Fruit fly (Drosophila melanogaster) whole organism, embryonic: Measurements from ENCODE around the gene Sfp33A3.

Experiments
- Adf1 ChIP-seq: fragments of 200-800 bp; sonication (Bioruptor generic); IDR thresholded peaks from 2 replicates; pipeline ENCODE4 v1.3.6; 2022; ENCODE audit warnings: missing biosample characterization, missing genetic modification characterization
- Bteb2 ChIP-seq: fragments of 200-800 bp; sonication (Bioruptor generic); optimal IDR thresholded peaks from 2 replicates; lab custom pipeline; 2016; ENCODE audit warnings: missing biosample characterization, missing genetic modification characterization
- CG10462 ChIP-seq: fragments of 200-800 bp; sonication (Bioruptor generic); optimal IDR thresholded peaks from 2 replicates; lab custom pipeline; 2016; ENCODE audit warnings: missing biosample characterization, missing genetic modification characterization
- CG10565 ChIP-seq: fragments of 200-800 bp; sonication (Bioruptor generic); optimal IDR thresholded peaks from 3 replicates; lab custom pipeline; 2016; ENCODE audit warnings: missing biosample characterization, mild to moderate bottlenecking, missing genetic modification characterization
- CG11247 ChIP-seq: fragments of 200-800 bp; sonication (Bioruptor generic); IDR thresholded peaks from 2 replicates; pipeline ENCODE4 v1.3.6; 2022; ENCODE audit warnings: missing biosample characterization, missing genetic modification characterization
- CG12104 ChIP-seq: fragments of 200-800 bp; sonication (Bioruptor generic); optimal IDR thresholded peaks from 3 replicates; lab custom pipeline; 2016; ENCODE audit warnings: missing biosample characterization, missing genetic modification characterization
- CG12155 ChIP-seq: fragments of 200-800 bp; sonication (Bioruptor generic); optimal IDR thresholded peaks from 3 replicates; lab custom pipeline; 2016; ENCODE audit warnings: missing biosample characterization, missing genetic modification characterization
- CG13624 ChIP-seq: fragments of 200-800 bp; sonication (Bioruptor generic); optimal IDR thresholded peaks from 2 replicates; lab custom pipeline; 2016; ENCODE audit warnings: missing biosample characterization, missing genetic modification characterization
- CG14965 ChIP-seq: fragments of 200-800 bp; sonication (Bioruptor generic); optimal IDR thresholded peaks from 2 replicates; lab custom pipeline; 2016; ENCODE audit warnings: missing biosample characterization, missing genetic modification characterization, borderline replicate concordance
- CG15479 ChIP-seq: fragments of 200-800 bp; sonication (Bioruptor generic); optimal IDR thresholded peaks from 3 replicates; lab custom pipeline; 2019; ENCODE audit warnings: missing biosample characterization, mild to moderate bottlenecking, missing genetic modification characterization, moderate library complexity
- CG15514 ChIP-seq: fragments of 200-800 bp; sonication (Bioruptor generic); optimal IDR thresholded peaks from 3 replicates; lab custom pipeline; 2017; ENCODE audit warnings: missing biosample characterization, missing genetic modification characterization, mild to moderate bottlenecking, moderate library complexity, missing genetic modification reagents
- CG1603 ChIP-seq: fragments of 200-800 bp; sonication (Bioruptor generic); optimal IDR thresholded peaks from 2 replicates; lab custom pipeline; 2019; ENCODE audit warnings: missing biosample characterization, mild to moderate bottlenecking, missing genetic modification characterization, moderate library complexity
- CG17186 ChIP-seq: fragments of 200-800 bp; sonication (Bioruptor generic); optimal IDR thresholded peaks from 3 replicates; lab custom pipeline; 2017; ENCODE audit warnings: missing biosample characterization, missing genetic modification reagents, missing genetic modification characterization
- CG2116 ChIP-seq: fragments of 200-800 bp; sonication (Bioruptor generic); optimal IDR thresholded peaks from 3 replicates; lab custom pipeline; 2018; ENCODE audit warnings: missing biosample characterization, mild to moderate bottlenecking, missing genetic modification characterization
- CG31224 ChIP-seq: fragments of 200-800 bp; sonication (Bioruptor generic); IDR thresholded peaks from 2 replicates; pipeline ENCODE4 v1.3.6; 2022; ENCODE audit warnings: missing biosample characterization, missing genetic modification characterization
- CG32772 ChIP-seq: fragments of 200-800 bp; sonication (Bioruptor generic); IDR thresholded peaks from 2 replicates; pipeline ENCODE4 v1.3.6; 2022; ENCODE audit warnings: missing biosample characterization, missing genetic modification characterization
- CG5245 ChIP-seq: fragments of 200-800 bp; sonication (Bioruptor generic); optimal IDR thresholded peaks from 3 replicates; lab custom pipeline; 2016; ENCODE audit warnings: missing biosample characterization, missing genetic modification characterization
- CG7786 ChIP-seq: fragments of 200-800 bp; sonication (Bioruptor generic); optimal IDR thresholded peaks from 2 replicates; lab custom pipeline; 2016; ENCODE audit warnings: missing biosample characterization, missing genetic modification characterization
- CG9817 ChIP-seq: fragments of 200-800 bp; sonication (Bioruptor generic); optimal IDR thresholded peaks from 2 replicates; lab custom pipeline; 2018; ENCODE audit warnings: missing biosample characterization, mild to moderate bottlenecking, missing genetic modification characterization, moderate library complexity
- CTCF ChIP-seq: fragments of 200-800 bp; sonication (Bioruptor generic); optimal IDR thresholded peaks from 2 replicates; lab custom pipeline; 2017; ENCODE audit warnings: missing biosample characterization, mild to moderate bottlenecking, missing genetic modification characterization, moderate library complexity
- CoRest ChIP-seq: fragments of 200-800 bp; sonication (Bioruptor generic); optimal IDR thresholded peaks from 3 replicates; lab custom pipeline; 2018; ENCODE audit warnings: missing biosample characterization, mild to moderate bottlenecking, missing genetic modification characterization, moderate library complexity
- Dref ChIP-seq: fragments of 200-800 bp; sonication (Bioruptor generic); IDR thresholded peaks from 2 replicates; pipeline ENCODE4 v1.3.6; 2022; ENCODE audit warnings: missing biosample characterization, missing genetic modification characterization
- HLH4C ChIP-seq: fragments of 200-800 bp; sonication (Bioruptor generic); IDR thresholded peaks from 3 replicates; pipeline ENCODE4 v1.3.6; 2022; ENCODE audit warnings: missing biosample characterization, missing genetic modification characterization; ENCODE audit not compliant: partially characterized antibody
- Hmr ChIP-seq: fragments of 200-800 bp; sonication (Bioruptor generic); optimal IDR thresholded peaks from 3 replicates; lab custom pipeline; 2017; ENCODE audit warnings: mild to moderate bottlenecking, missing biosample characterization, missing genetic modification reagents, missing genetic modification characterization
- Lhr ChIP-seq: fragments of 200-800 bp; sonication (Bioruptor generic); optimal IDR thresholded peaks from 3 replicates; lab custom pipeline; 2017; ENCODE audit warnings: mild to moderate bottlenecking, missing biosample characterization, missing genetic modification reagents, missing genetic modification characterization
- Mad ChIP-seq: fragments of 200-800 bp; sonication (Bioruptor generic); optimal IDR thresholded peaks from 2 replicates; lab custom pipeline; 2016; ENCODE audit warnings: missing biosample characterization, missing genetic modification characterization
- NC2α ChIP-seq: fragments of 200-800 bp; sonication (Bioruptor generic); optimal IDR thresholded peaks from 2 replicates; lab custom pipeline; 2016; ENCODE audit warnings: missing biosample characterization, missing genetic modification characterization
- NC2β ChIP-seq: fragments of 200-800 bp; sonication (Bioruptor generic); optimal IDR thresholded peaks from 2 replicates; lab custom pipeline; 2016; ENCODE audit warnings: missing biosample characterization, missing genetic modification characterization
- Poxn ChIP-seq: fragments of 200-800 bp; sonication (Bioruptor generic); IDR thresholded peaks from 2 replicates; pipeline ENCODE4 v1.3.6; 2022; ENCODE audit warnings: missing biosample characterization, missing genetic modification characterization
- Scr ChIP-seq: fragments of 200-800 bp; sonication (Bioruptor generic); IDR thresholded peaks from 2 replicates; pipeline ENCODE4 v1.3.6; 2022; ENCODE audit warnings: missing biosample characterization, missing genetic modification characterization; ENCODE audit not compliant: partially characterized antibody
- Trl ChIP-seq, 3 experiments: fragments of >200 bp in 2 of 3; fragments of 200-800 bp in 1 of 3; sonication (Bioruptor generic) in 1 of 3; optimal IDR thresholded peaks; 2 replicates in 1 of 3; 3 replicates in 2 of 3; lab custom pipeline; 2016 to 2017; ENCODE audit warnings: missing biosample characterization in 1 of 3, missing genetic modification characterization in 1 of 3
- amos ChIP-seq: fragments of 200-800 bp; sonication (Bioruptor generic); IDR thresholded peaks from 2 replicates; pipeline ENCODE4 v1.3.6; 2022; ENCODE audit warnings: missing biosample characterization, missing genetic modification characterization; ENCODE audit not compliant: partially characterized antibody
- cas ChIP-seq: fragments of 200-800 bp; sonication (Bioruptor generic); IDR thresholded peaks from 2 replicates; pipeline ENCODE4 v1.3.6; 2022; ENCODE audit warnings: missing biosample characterization, missing genetic modification characterization
- crp ChIP-seq, 2 experiments: fragments of 200-800 bp; sonication (Bioruptor generic); optimal IDR thresholded peaks; 2 replicates in 1 of 2; 3 replicates in 1 of 2; lab custom pipeline; 2017; ENCODE audit warnings: missing biosample characterization in 2 of 2, missing genetic modification characterization in 2 of 2, mild to moderate bottlenecking in 1 of 2, moderate library complexity in 1 of 2
- ftz-f1 ChIP-seq: fragments of 200-800 bp; sonication (Bioruptor generic); optimal IDR thresholded peaks from 2 replicates; lab custom pipeline; 2016; ENCODE audit warnings: missing biosample characterization, missing genetic modification characterization
- lilli ChIP-seq: fragments of 200-800 bp; sonication (Bioruptor generic); optimal IDR thresholded peaks from 3 replicates; lab custom pipeline; 2016; ENCODE audit warnings: missing biosample characterization, missing genetic modification characterization
- lmd ChIP-seq: fragments of 200-800 bp; sonication (Bioruptor generic); IDR thresholded peaks from 2 replicates; pipeline ENCODE4 v1.3.6; 2022; ENCODE audit warnings: missing biosample characterization, missing genetic modification characterization
- maf-S ChIP-seq: fragments of 200-800 bp; sonication (Bioruptor generic); optimal IDR thresholded peaks from 2 replicates; lab custom pipeline; 2016; ENCODE audit warnings: missing biosample characterization, missing genetic modification characterization
- nerfin-2 ChIP-seq: fragments of 200-800 bp; sonication (Bioruptor generic); IDR thresholded peaks from 2 replicates; pipeline ENCODE4 v1.3.6; 2022; ENCODE audit warnings: missing biosample characterization, missing genetic modification characterization; ENCODE audit not compliant: partially characterized antibody
- sob ChIP-seq: fragments of 200-800 bp; sonication (Bioruptor generic); IDR thresholded peaks from 2 replicates; pipeline ENCODE4 v1.3.6; 2022; ENCODE audit warnings: missing biosample characterization, missing genetic modification characterization
- stwl ChIP-seq: fragments of 200-800 bp; sonication (Bioruptor generic); optimal IDR thresholded peaks from 3 replicates; lab custom pipeline; 2018; ENCODE audit warnings: missing biosample characterization, mild to moderate bottlenecking, missing genetic modification characterization, moderate library complexity
- sug ChIP-seq: fragments of 200-800 bp; optimal IDR thresholded peaks from 2 replicates; lab custom pipeline; 2019; ENCODE audit warnings: missing biosample characterization, mild to moderate bottlenecking, missing genetic modification characterization, moderate library complexity
- toy ChIP-seq: fragments of 200-800 bp; sonication (Bioruptor generic); IDR thresholded peaks from 2 replicates; pipeline ENCODE4 v1.3.6; 2022; ENCODE audit warnings: missing biosample characterization, missing genetic modification characterization
- trem ChIP-seq: fragments of 200-800 bp; optimal IDR thresholded peaks from 3 replicates; lab custom pipeline; 2019; ENCODE audit warnings: missing biosample characterization, mild to moderate bottlenecking, missing genetic modification characterization, moderate library complexity
- tup ChIP-seq: fragments of 200-800 bp; sonication (Bioruptor generic); optimal IDR thresholded peaks from 2 replicates; lab custom pipeline; 2016; ENCODE audit warnings: missing biosample characterization, mild to moderate bottlenecking, missing genetic modification characterization, moderate library complexity
- unc-4 ChIP-seq: fragments of 200-800 bp; sonication (Bioruptor generic); IDR thresholded peaks from 2 replicates; pipeline ENCODE4 v1.3.6; 2022; ENCODE audit warnings: missing biosample characterization, missing genetic modification characterization; ENCODE audit not compliant: partially characterized antibody
- usp ChIP-seq: fragments of >200 bp; optimal IDR thresholded peaks from 2 replicates; lab custom pipeline; 2017; ENCODE audit warnings: missing biosample characterization, missing genetic modification characterization
- wek ChIP-seq: fragments of 200-800 bp; sonication (Bioruptor generic); optimal IDR thresholded peaks from 3 replicates; lab custom pipeline; 2018; ENCODE audit warnings: missing biosample characterization, mild to moderate bottlenecking, missing genetic modification characterization, moderate library complexity
- zen ChIP-seq: fragments of 200-800 bp; sonication (Bioruptor generic); optimal IDR thresholded peaks from 3 replicates; lab custom pipeline; 2018; ENCODE audit warnings: missing biosample characterization, mild to moderate bottlenecking, missing genetic modification characterization, moderate library complexity
- zfh1 ChIP-seq: fragments of 200-800 bp; sonication (Bioruptor generic); IDR thresholded peaks from 3 replicates; pipeline ENCODE4 v1.3.6; 2022; ENCODE audit warnings: missing biosample characterization, missing genetic modification characterization

Gene Sfp33A3

dm6 chr2L:11829277-11829676 is 10.4 kb upstream of the Sfp33A3 start, which contains the start of gene esc (continued):
- peak; percentile 39 for TF ChIP-seq CG13624
- TF ChIP-seq nerfin-2 (GFP tag; lab: Robert Waterston, UW) = no peak
- TF ChIP-seq Lhr (GFP tag; lab: Kevin White, UChicago) = peak; percentile 88
- TF ChIP-seq CG10462 (GFP tag; lab: Kevin White, UChicago) = no peak
- TF ChIP-seq stwl (tag; lab: Kevin White, UChicago) = peak; percentile 98
- TF ChIP-seq ftz-f1 = peak; percentile 25
- no peak for TF ChIP-seq toy (GFP tag; lab: Robert Waterston, UW)
- TF ChIP-seq wek (GFP tag; lab: Kevin White, UChicago) = no peak
- peak; percentile 45 for TF ChIP-seq Adf1
- peak; percentile 50 for TF ChIP-seq amos (GFP tag; lab: Robert Waterston, UW)
- 0 out of 2 replicates have a peak, but pooled peaks have one; percentile 9 for TF ChIP-seq CG31224 (GFP tag; lab: Robert Waterston, UW)
- no peak for TF ChIP-seq cas
- peak; percentile 46 for TF ChIP-seq CG15514 (GFP tag; lab: Kevin White, UChicago)
- peak; percentile 79 for TF ChIP-seq CG17186 (GFP tag; lab: Kevin White, UChicago)
- peak; percentile 43; the same call in 1 of the 2 replicates for TF ChIP-seq CG32772
- peak; percentile 25 for TF ChIP-seq maf-S (GFP tag; lab: Kevin White, UChicago)
- TF ChIP-seq Poxn = no peak
- TF ChIP-seq CG9817 (tag; lab: Kevin White, UChicago) = peak; percentile 23
- TF ChIP-seq Mad = peak; percentile 61
- TF ChIP-seq CG15479 = no peak
- peak; percentile 41 for TF ChIP-seq CG12155
- peak; percentile 47 for TF ChIP-seq NC2β (GFP tag; lab: Kevin White, UChicago)
- no peak for TF ChIP-seq CTCF (GFP tag; lab: Kevin White, UChicago)
- peak; percentile 46 for TF ChIP-seq CG2116
- no peak; the same call in 1 of the 2 replicates for TF ChIP-seq lmd
- TF ChIP-seq CG5245 = no peak
- no peak for TF ChIP-seq CG12104
- peak in 1 of 2 experiments; percentile 25 for TF ChIP-seq crp (GFP tag; optimal IDR thresholded peaks at IDR 0.05; lab: Kevin White, UChicago)
- no peak for TF ChIP-seq tup
- TF ChIP-seq CG7786 = peak; percentile 64
- TF ChIP-seq Hmr (GFP tag; lab: Kevin White, UChicago) = peak; percentile 38
- TF ChIP-seq sug (tag; lab: Kevin White, UChicago) = peak; percentile 13
- no peak for TF ChIP-seq CG14965 (GFP tag; lab: Kevin White, UChicago)
- peak; percentile 49 for TF ChIP-seq CoRest (tag; lab: Kevin White, UChicago)
- peak; percentile 62 for TF ChIP-seq zen (tag; lab: Kevin White, UChicago)
- 0 out of 2 replicates have a peak, but pooled peaks have one; percentile 29 for TF ChIP-seq unc-4 (GFP tag; lab: Robert Waterston, UW)
- peak; percentile 50 for TF ChIP-seq Dref (GFP tag; lab: Robert Waterston, UW)
- peak; percentile 25 for TF ChIP-seq Bteb2
- peak; percentile 39 for TF ChIP-seq lilli
- TF ChIP-seq CG1603 (tag; lab: Kevin White, UChicago) = peak; percentile 87
- TF ChIP-seq Trl (optimal IDR thresholded peaks at IDR 0.05; lab: Kevin White, UChicago) = no peak
- peak; percentile 18 for TF ChIP-seq Trl (GFP tag; optimal IDR thresholded peaks at IDR 0.05; lab: Kevin White, UChicago)
- TF ChIP-seq usp (GFP tag; lab: Kevin White, UChicago) = no peak
- no peak; the same call in 1 of the 2 replicates for TF ChIP-seq Scr (GFP tag; lab: Robert Waterston, UW)
- no peak for TF ChIP-seq NC2α (GFP tag; lab: Kevin White, UChicago)
- TF ChIP-seq zfh1 (GFP tag; lab: Robert Waterston, UW) = peak; percentile 39; the same call in 1 of the 3 replicates
- peak; percentile 61 for TF ChIP-seq trem (tag; lab: Kevin White, UChicago)
- TF ChIP-seq HLH4C = no peak
- TF ChIP-seq CG11247 = no peak
- no peak for TF ChIP-seq CG10565 (GFP tag; lab: Kevin White, UChicago)
- peak; percentile 61; the same call in 1 of the 2 replicates for TF ChIP-seq sob (GFP tag; lab: Robert Waterston, UW)
